Worm (Caenorhabditis elegans) whole organism, L4 larva: ENCODE measurements around the gene nhr-206.

Source experiments
- F10B5.3 ChIP-seq: sonication (generic microtip); optimal IDR thresholded peaks from 2 replicates; lab custom pipeline; 2016; ENCODE audit warnings: mild to moderate bottlenecking, missing genetic modification characterization, missing compliant biosample characterization
- F26F4.8 ChIP-seq: fragments of 200-800 bp; sonication (Bioruptor generic); conservative IDR thresholded peaks from 2 replicates; pipeline ENCODE4 v1.3.6; 2022; ENCODE audit warnings: missing genetic modification characterization, missing compliant biosample characterization
- Y105C5A.15 ChIP-seq: fragments of 200-800 bp; sonication (Bioruptor generic); IDR thresholded peaks from 2 replicates; pipeline ENCODE4 v1.3.6; 2022; ENCODE audit warnings: missing genetic modification characterization, missing compliant biosample characterization
- ZK337.2 ChIP-seq: fragments of 200-800 bp; sonication (Bioruptor generic); IDR thresholded peaks from 2 replicates; pipeline ENCODE4 v1.3.6; 2022; ENCODE audit warnings: missing genetic modification reagents, missing genetic modification characterization, missing compliant biosample characterization
- ZK546.5 ChIP-seq, 2 experiments: sonication (generic microtip); optimal IDR thresholded peaks; 2 replicates each; lab custom pipeline; 2017; ENCODE audit warnings: missing biosample characterization in 2 of 2, missing genetic modification characterization in 2 of 2
- attf-4 ChIP-seq: sonication (generic microtip); optimal IDR thresholded peaks from 3 replicates; lab custom pipeline; 2017; ENCODE audit warnings: missing biosample characterization, missing genetic modification characterization
- ceh-44 ChIP-seq: fragments of 200-800 bp; sonication (Bioruptor generic); IDR thresholded peaks from 2 replicates; pipeline ENCODE4 v1.3.6; 2022; ENCODE audit warnings: missing genetic modification reagents, missing genetic modification characterization, missing compliant biosample characterization
- ceh-82 ChIP-seq: sonication (generic microtip); optimal IDR thresholded peaks from 2 replicates; lab custom pipeline; 2017; ENCODE audit warnings: missing biosample characterization, missing genetic modification characterization
- ces-1 ChIP-seq: fragments of 150-350 bp; sonication (generic microtip); optimal IDR thresholded peaks from 4 replicates; lab custom pipeline; 2014; ENCODE audit warnings: missing biosample characterization, missing genetic modification reagents, missing genetic modification characterization
- daf-12 ChIP-seq: fragments of 150-350 bp; optimal IDR thresholded peaks from 2 replicates; lab custom pipeline; 2014; ENCODE audit warnings: missing biosample characterization, missing genetic modification reagents, missing genetic modification characterization
- daf-16 ChIP-seq, 3 experiments: sonication (generic microtip); optimal IDR thresholded peaks; 2 replicates each; lab custom pipeline; 2016 to 2017; ENCODE audit warnings: missing genetic modification characterization in 3 of 3, missing genetic modification reagents in 3 of 3, mild to moderate bottlenecking in 2 of 3, missing compliant biosample characterization in 2 of 3, missing biosample characterization in 1 of 3, moderate library complexity in 1 of 3
- daf-19 ChIP-seq: fragments of 200-800 bp; sonication (Bioruptor generic); conservative IDR thresholded peaks from 2 replicates; pipeline ENCODE4 v1.3.6; 2022; ENCODE audit warnings: missing genetic modification characterization, missing compliant biosample characterization
- dmd-6 ChIP-seq: fragments of 200-800 bp; sonication (Bioruptor generic); IDR thresholded peaks from 2 replicates; pipeline ENCODE4 v1.3.6; 2022; ENCODE audit warnings: missing genetic modification reagents, missing genetic modification characterization, missing compliant biosample characterization
- duxl-1 ChIP-seq: sonication (generic microtip); optimal IDR thresholded peaks from 2 replicates; lab custom pipeline; 2016; ENCODE audit warnings: mild to moderate bottlenecking, missing genetic modification characterization, moderate library complexity, missing compliant biosample characterization; ENCODE audit not compliant: poor library complexity
- dve-1 ChIP-seq: sonication (generic microtip); optimal IDR thresholded peaks from 2 replicates; lab custom pipeline; 2017; ENCODE audit warnings: antibody characterized with exemption, mild to moderate bottlenecking, missing genetic modification characterization, missing compliant biosample characterization; ENCODE audit not compliant: insufficient read depth
- egl-27 ChIP-seq: sonication (generic microtip); optimal IDR thresholded peaks from 3 replicates; lab custom pipeline; 2017; ENCODE audit warnings: missing biosample characterization, missing genetic modification reagents, missing genetic modification characterization
- jun-1 ChIP-seq: fragments of 150-350 bp; optimal IDR thresholded peaks from 2 replicates; lab custom pipeline; 2014; ENCODE audit warnings: missing biosample characterization, missing genetic modification reagents, missing genetic modification characterization
- lir-3 ChIP-seq: sonication (generic microtip); optimal IDR thresholded peaks from 2 replicates; lab custom pipeline; 2016; ENCODE audit warnings: mild to moderate bottlenecking, missing genetic modification characterization, missing compliant biosample characterization
- madf-5 ChIP-seq, 2 experiments: fragments of 200-800 bp; sonication (Bioruptor generic); IDR thresholded peaks; 2 replicates each; pipeline ENCODE4 v1.3.6; 2022; ENCODE audit warnings: missing compliant biosample characterization in 2 of 2, missing genetic modification characterization in 2 of 2
- nhr-10 ChIP-seq: fragments of 150-350 bp; optimal IDR thresholded peaks from 2 replicates; lab custom pipeline; 2014; ENCODE audit warnings: missing biosample characterization, missing genetic modification characterization
- nhr-102 ChIP-seq: sonication (generic microtip); optimal IDR thresholded peaks from 2 replicates; lab custom pipeline; 2016; ENCODE audit warnings: mild to moderate bottlenecking, missing genetic modification characterization, moderate library complexity, missing compliant biosample characterization
- nhr-28 ChIP-seq: fragments of 150-350 bp; optimal IDR thresholded peaks from 2 replicates; lab custom pipeline; 2014; ENCODE audit warnings: missing biosample characterization, missing genetic modification characterization
- nhr-42 ChIP-seq: fragments of 200-800 bp; sonication (Bioruptor generic); IDR thresholded peaks from 2 replicates; pipeline ENCODE4 v1.3.6; 2022; ENCODE audit warnings: missing genetic modification characterization, missing compliant biosample characterization
- nhr-77 ChIP-seq: fragments of 150-350 bp; optimal IDR thresholded peaks from 2 replicates; lab custom pipeline; 2014; ENCODE audit warnings: missing biosample characterization, missing genetic modification characterization
- pha-4 ChIP-seq, 2 experiments: fragments of 150-350 bp in 1 of 2; fragments of 200-800 bp in 1 of 2; sonication (Bioruptor generic) in 1 of 2; IDR thresholded peaks in 1 of 2; optimal IDR thresholded peaks in 1 of 2; 2 replicates each; pipeline versions ENCODE4 v1.3.6 to Lab custom; 2014 to 2022; ENCODE audit warnings: missing genetic modification characterization in 2 of 2, missing genetic modification reagents in 2 of 2, missing biosample characterization in 1 of 2, missing compliant biosample characterization in 1 of 2
- php-3 ChIP-seq: fragments of 200-800 bp; sonication (Bioruptor generic); IDR thresholded peaks from 2 replicates; pipeline ENCODE4 v1.3.6; 2022; ENCODE audit warnings: missing genetic modification reagents, missing genetic modification characterization, missing compliant biosample characterization
- pqm-1 ChIP-seq: sonication (generic microtip); optimal IDR thresholded peaks from 2 replicates; lab custom pipeline; 2017; ENCODE audit warnings: missing biosample characterization, missing genetic modification characterization
- rbr-2 ChIP-seq: sonication (generic microtip); optimal IDR thresholded peaks from 2 replicates; lab custom pipeline; 2016; ENCODE audit warnings: missing genotype, missing genetic modification characterization, missing compliant biosample characterization
- sdz-12 ChIP-seq: fragments of 200-800 bp; sonication (Bioruptor generic); optimal IDR thresholded peaks from 2 replicates; lab custom pipeline; 2018; ENCODE audit warnings: mild to moderate bottlenecking, missing genetic modification characterization, missing compliant biosample characterization
- set-16 ChIP-seq: fragments of 200-800 bp; sonication (Bioruptor generic); IDR thresholded peaks from 2 replicates; pipeline ENCODE4 v1.3.6; 2022; ENCODE audit warnings: missing genetic modification reagents, missing genetic modification characterization, missing compliant biosample characterization
- snpc-1.2 ChIP-seq: fragments of 200-800 bp; sonication (Bioruptor generic); IDR thresholded peaks from 2 replicates; pipeline ENCODE4 v1.3.6; 2022; ENCODE audit warnings: missing genetic modification reagents, missing genetic modification characterization, missing compliant biosample characterization
- snpc-4 ChIP-seq: fragments of 150-350 bp; optimal IDR thresholded peaks from 2 replicates; lab custom pipeline; 2014; ENCODE audit warnings: missing biosample characterization, missing genetic modification characterization
- spr-3 ChIP-seq: fragments of 200-800 bp; sonication (Bioruptor generic); optimal IDR thresholded peaks from 2 replicates; lab custom pipeline; 2018; ENCODE audit warnings: mild to moderate bottlenecking, missing genetic modification characterization, missing compliant biosample characterization
- tra-1 ChIP-seq: fragments of 200-800 bp; sonication (Bioruptor generic); IDR thresholded peaks from 2 replicates; pipeline ENCODE4 v1.3.6; 2022; ENCODE audit warnings: missing genetic modification reagents, missing genetic modification characterization, missing compliant biosample characterization
- unc-62 ChIP-seq, 3 experiments: fragments of 150-350 bp in 1 of 3; sonication (generic microtip); optimal IDR thresholded peaks in 2 of 3; peaks in 1 of 3; 1 replicate in 1 of 3; 2 replicates in 2 of 3; lab custom pipeline; 2014 to 2017; ENCODE audit warnings: missing biosample characterization in 3 of 3, missing genetic modification characterization in 3 of 3, missing genetic modification reagents in 3 of 3, missing genotype in 1 of 3
- zag-1 ChIP-seq: fragments of 150-350 bp; optimal IDR thresholded peaks from 2 replicates; lab custom pipeline; 2014; ENCODE audit warnings: missing biosample characterization, missing genetic modification characterization
- zfp-2 ChIP-seq: sonication (generic microtip); optimal IDR thresholded peaks from 2 replicates; lab custom pipeline; 2016; ENCODE audit warnings: mild to moderate bottlenecking, missing genetic modification characterization, missing compliant biosample characterization
- zip-2 ChIP-seq: fragments of 150-350 bp; optimal IDR thresholded peaks from 2 replicates; lab custom pipeline; 2014; ENCODE audit warnings: missing biosample characterization, missing genetic modification characterization
- ztf-11 ChIP-seq: fragments of 150-350 bp; optimal IDR thresholded peaks from 2 replicates; lab custom pipeline; 2014; ENCODE audit warnings: missing biosample characterization, missing genetic modification characterization

nhr-206 gene

ce11 chrV:12074886-12075285 lies 16.9 kb upstream of the nhr-206 start, which contains the start of gene R07B7.6:
R07B7.6 (minus strand) TSS chrV:12074986.
- no peak for TF ChIP-seq ztf-11 (tag; lab: Kevin White, UChicago)
- TF ChIP-seq ceh-82 (tag; lab: Kevin White, UChicago) = no peak
- TF ChIP-seq rbr-2 = no peak
- no peak for TF ChIP-seq jun-1
- TF ChIP-seq zip-2 = no peak
- no peak for TF ChIP-seq php-3 (GFP tag; lab: Robert Waterston, UW)
- TF ChIP-seq nhr-102 (tag; lab: Kevin White, UChicago) = no peak
- TF ChIP-seq set-16 = no peak
- no peak for TF ChIP-seq F26F4.8 (GFP tag; lab: Robert Waterston, UW)
- no peak for TF ChIP-seq F10B5.3 (tag; lab: Kevin White, UChicago)
- no peak for TF ChIP-seq ZK337.2 (GFP tag; lab: Robert Waterston, UW)
- TF ChIP-seq madf-5 (GFP tag; IDR thresholded peaks at IDR 0.05; lab: Robert Waterston, UW) = no peak
- TF ChIP-seq zag-1 (tag; lab: Kevin White, UChicago) = no peak

ce11 chrV:12075983-12076382 lies 15.8 kb upstream of the nhr-206 start:
- TF ChIP-seq zag-1 (tag; lab: Kevin White, UChicago) (no peak), madf-5 (GFP tag; IDR thresholded peaks at IDR 0.05; lab: Robert Waterston, UW) (no peak), sdz-12 (GFP tag; lab: Kevin White, UChicago) (no peak), Y105C5A.15 (GFP tag; lab: Robert Waterston, UW) (no peak), nhr-77 (tag; lab: Kevin White, UChicago) (peak; percentile 41), nhr-42 (no peak), dmd-6 (peak; percentile 51), daf-19 (no peak), attf-4 (tag; lab: Kevin White, UChicago) (no peak), duxl-1 (tag; lab: Kevin White, UChicago) (no peak), ZK546.5 (tag; optimal IDR thresholded peaks at IDR 0.05; lab: Kevin White, UChicago) (no peak), daf-16 (GFP tag; optimal IDR thresholded peaks at IDR 0.05; lab: Kevin White, UChicago) (no peak), daf-16 (tag; optimal IDR thresholded peaks at IDR 0.05; lab: Kevin White, UChicago) (peak; percentile 73), F26F4.8 (GFP tag; lab: Robert Waterston, UW) (no peak), pqm-1 (tag; lab: Kevin White, UChicago) (peak; percentile 60), nhr-10 (no peak), zfp-2 (no peak), nhr-28 (peak; percentile 67), daf-12 (tag; lab: Kevin White, UChicago) (no peak), spr-3 (no peak), pha-4 (GFP tag; IDR thresholded peaks at IDR 0.05; lab: Robert Waterston, UW) (no peak), pha-4 (tag; optimal IDR thresholded peaks at IDR 0.05; lab: Kevin White, UChicago) (no peak), tra-1 (GFP tag; lab: Robert Waterston, UW) (no peak), snpc-1.2 (GFP tag; lab: Robert Waterston, UW) (no peak), dve-1 (tag; lab: Kevin White, UChicago) (peak; percentile 26), egl-27 (tag; lab: Kevin White, UChicago) (no peak), ztf-11 (tag; lab: Kevin White, UChicago) (no peak), ces-1 (GFP tag; lab: Kevin White, UChicago) (no peak), ceh-44 (no peak), snpc-4 (tag; lab: Kevin White, UChicago) (no peak), lir-3 (tag; lab: Kevin White, UChicago) (no peak), unc-62 (GFP tag; optimal IDR thresholded peaks at IDR 0.05 in 1 of 2; lab: Kevin White, UChicago) (no peak), unc-62 (tag; optimal IDR thresholded peaks at IDR 0.05; lab: Kevin White, UChicago) (no peak)
- TF ChIP-seq, all 104 proteins: peak for 6
